Worm (Caenorhabditis elegans): ENCODE results near the gene sox-4.

- TF ChIP-seq hlh-26 (GFP tag; conservative IDR thresholded peaks at IDR 0.05) (no peak), Y95B8A.8 (GFP tag; IDR thresholded peaks at IDR 0.05) (no peak), sea-2 (GFP tag; IDR thresholded peaks at IDR 0.05) (no peak), snpc-4 (GFP tag; optimal IDR thresholded peaks at IDR 0.05) (no peak), snpc-4 (tag; optimal IDR thresholded peaks at IDR 0.05) (no peak), rec-8 (tag; optimal IDR thresholded peaks at IDR 0.05) (no peak)
These were observed 16.4 kb downstream of the sox-4 start for ce11 chrX:3492431-3492830.

All from whole organism, young adult.